Fruit fly (Drosophila melanogaster) whole organism, wandering third instar larva: ENCODE data around the gene CG10660.

Experiments used
- Abd-B ChIP-seq: fragments of >200 bp; optimal IDR thresholded peaks from 2 replicates; lab custom pipeline; 2017; ENCODE audit warnings: missing biosample characterization, missing genetic modification characterization
- CG32264 ChIP-seq: fragments of 200-800 bp; sonication (Bioruptor generic); optimal IDR thresholded peaks from 2 replicates; lab custom pipeline; 2016; ENCODE audit warnings: missing biosample characterization, missing genetic modification characterization
- CG9705 ChIP-seq: fragments of 200-800 bp; sonication (Bioruptor generic); optimal IDR thresholded peaks from 2 replicates; lab custom pipeline; 2018; ENCODE audit warnings: missing biosample characterization, mild to moderate bottlenecking, missing genetic modification characterization
- CrebA ChIP-seq: fragments of 200-800 bp; sonication (Bioruptor generic); optimal IDR thresholded peaks from 2 replicates; lab custom pipeline; 2016; ENCODE audit warnings: missing biosample characterization, mild to moderate bottlenecking, missing genetic modification characterization, borderline replicate concordance
- Dfd ChIP-seq: fragments of >200 bp; optimal IDR thresholded peaks from 2 replicates; lab custom pipeline; 2017; ENCODE audit warnings: missing biosample characterization, missing genetic modification characterization
- Dif ChIP-seq: fragments of 200-275, 200-300 bp; sonication (Bioruptor generic); optimal IDR thresholded peaks from 2 replicates; lab custom pipeline; 2018; ENCODE audit warnings: missing biosample characterization, missing genetic modification characterization; ENCODE audit not compliant: partially characterized antibody
- GATAd ChIP-seq: sonication (Bioruptor generic); optimal IDR thresholded peaks from 2 replicates; lab custom pipeline; 2016; ENCODE audit warnings: missing biosample characterization, missing genetic modification characterization
- HLH106 ChIP-seq: fragments of 200-800 bp; optimal IDR thresholded peaks from 3 replicates; lab custom pipeline; 2019; ENCODE audit warnings: missing biosample characterization, mild to moderate bottlenecking, missing genetic modification characterization, moderate library complexity
- Hnf4 ChIP-seq: fragments of 200-800 bp; sonication (Bioruptor generic); optimal IDR thresholded peaks from 2 replicates; lab custom pipeline; 2016; ENCODE audit warnings: missing biosample characterization, mild to moderate bottlenecking, missing genetic modification characterization
- Hr78 ChIP-seq: fragments of >200 bp; optimal IDR thresholded peaks from 2 replicates; lab custom pipeline; 2017; ENCODE audit warnings: missing biosample characterization, missing genetic modification characterization
- Hr83 ChIP-seq: fragments of 200-300 bp; sonication (Bioruptor generic); optimal IDR thresholded peaks from 2 replicates; lab custom pipeline; 2016; ENCODE audit warnings: missing biosample characterization, mild to moderate bottlenecking, missing genetic modification characterization, moderate library complexity; ENCODE audit not compliant: poor library complexity, severe bottlenecking
- Jra ChIP-seq: sonication (Bioruptor generic); optimal IDR thresholded peaks from 2 replicates; lab custom pipeline; 2016; ENCODE audit warnings: missing biosample characterization, missing genetic modification characterization
- Mio ChIP-seq: sonication (Bioruptor generic); optimal IDR thresholded peaks from 2 replicates; lab custom pipeline; 2016; ENCODE audit warnings: missing biosample characterization, missing genetic modification characterization
- OdsH ChIP-seq: fragments of 200-800 bp; sonication (Bioruptor generic); optimal IDR thresholded peaks from 2 replicates; lab custom pipeline; 2016; ENCODE audit warnings: missing biosample characterization, mild to moderate bottlenecking, missing genetic modification characterization
- Rel ChIP-seq, 2 experiments: fragments of 200-800 bp; sonication (Bioruptor generic) in 1 of 2; optimal IDR thresholded peaks; 2 replicates in 1 of 2; 3 replicates in 1 of 2; lab custom pipeline; 2016 to 2019; ENCODE audit warnings: mild to moderate bottlenecking in 2 of 2, missing biosample characterization in 2 of 2, missing genetic modification characterization in 2 of 2, moderate library complexity in 1 of 2
- Vsx2 ChIP-seq: fragments of 200-300, 225-300 bp; sonication (Bioruptor generic); optimal IDR thresholded peaks from 2 replicates; lab custom pipeline; 2018; ENCODE audit warnings: missing biosample characterization, missing genetic modification characterization; ENCODE audit not compliant: partially characterized antibody
- br ChIP-seq: fragments of 200-800 bp; sonication (Bioruptor generic); optimal IDR thresholded peaks from 2 replicates; lab custom pipeline; 2016; ENCODE audit warnings: missing biosample characterization, missing genetic modification characterization
- brk ChIP-seq: fragments of 200-800 bp; sonication (Bioruptor generic); optimal IDR thresholded peaks from 2 replicates; lab custom pipeline; 2016; ENCODE audit warnings: missing biosample characterization, mild to moderate bottlenecking, missing genetic modification characterization
- dl ChIP-seq, 2 experiments: fragments of 175-275, 200-275 bp in 1 of 2; fragments of 200-275 bp in 1 of 2; sonication (Bioruptor generic); optimal IDR thresholded peaks; lab custom pipeline; 2018; ENCODE audit warnings: mild to moderate bottlenecking in 2 of 2, missing biosample characterization in 2 of 2, missing genetic modification characterization in 2 of 2, moderate library complexity in 2 of 2; ENCODE audit not compliant: partially characterized antibody in 2 of 2, insufficient read depth in 1 of 2
- dmrt93B ChIP-seq: fragments of 200-800 bp; sonication (Bioruptor generic); optimal IDR thresholded peaks from 2 replicates; lab custom pipeline; 2018; ENCODE audit warnings: missing biosample characterization, mild to moderate bottlenecking, missing genetic modification characterization
- dsf ChIP-seq: sonication (Bioruptor generic); optimal IDR thresholded peaks from 2 replicates; lab custom pipeline; 2016; ENCODE audit warnings: missing biosample characterization, missing genetic modification characterization, borderline replicate concordance
- foxo ChIP-seq, 2 experiments: fragments of 200-800 bp; sonication (Bioruptor generic); optimal IDR thresholded peaks; 2 replicates in 1 of 2; 3 replicates in 1 of 2; lab custom pipeline; 2016 to 2017; ENCODE audit warnings: missing biosample characterization in 2 of 2, missing genetic modification characterization in 2 of 2
- fru ChIP-seq: fragments of 200-800 bp; sonication (Bioruptor generic); optimal IDR thresholded peaks from 3 replicates; lab custom pipeline; 2016; ENCODE audit warnings: missing biosample characterization, mild to moderate bottlenecking, missing genetic modification characterization
- h ChIP-seq: fragments of 200-800 bp; sonication (Bioruptor generic); optimal IDR thresholded peaks from 3 replicates; lab custom pipeline; 2016; ENCODE audit warnings: missing biosample characterization, mild to moderate bottlenecking, missing genetic modification characterization
- jim ChIP-seq: fragments of 175-275, 200-325 bp; sonication (Bioruptor generic); optimal IDR thresholded peaks from 2 replicates; lab custom pipeline; 2016; ENCODE audit warnings: missing biosample characterization, mild to moderate bottlenecking, missing genetic modification characterization
- lola ChIP-seq: fragments of >200 bp; optimal IDR thresholded peaks from 2 replicates; lab custom pipeline; 2017; ENCODE audit warnings: missing biosample characterization, missing genetic modification characterization
- pan ChIP-seq: fragments of >200 bp; optimal IDR thresholded peaks from 2 replicates; lab custom pipeline; 2017
- psq ChIP-seq: fragments of 200-800 bp; sonication (Bioruptor generic); optimal IDR thresholded peaks from 3 replicates; lab custom pipeline; 2017; ENCODE audit warnings: missing biosample characterization, mild to moderate bottlenecking, missing genetic modification characterization, moderate library complexity
- rgr ChIP-seq: fragments of 200-800 bp; sonication (Bioruptor generic); optimal IDR thresholded peaks from 3 replicates; lab custom pipeline; 2016; ENCODE audit warnings: missing biosample characterization, mild to moderate bottlenecking, missing genetic modification characterization
- sage ChIP-seq: fragments of 200-800 bp; sonication (Bioruptor generic); optimal IDR thresholded peaks from 2 replicates; lab custom pipeline; 2016; ENCODE audit warnings: missing biosample characterization, mild to moderate bottlenecking, missing genetic modification characterization
- tai ChIP-seq: sonication (Bioruptor generic); optimal IDR thresholded peaks from 2 replicates; lab custom pipeline; 2016; ENCODE audit warnings: missing biosample characterization, missing genetic modification characterization
- woc ChIP-seq: sonication (Bioruptor generic); optimal IDR thresholded peaks from 2 replicates; lab custom pipeline; 2016; ENCODE audit warnings: missing biosample characterization, mild to moderate bottlenecking, missing genetic modification characterization

CG10660 gene

dm6 chr3L:12471471-12471978, 19.0 kb downstream of the CG10660 start, which contains the start of gene CG10616:
CG10616 (plus strand) TSS chr3L:12471728.
- TF ChIP-seq HLH106 (tag; lab: Kevin White, UChicago) = no peak
- TF ChIP-seq dmrt93B (GFP tag; lab: Kevin White, UChicago) = no peak
- TF ChIP-seq CrebA (GFP tag; lab: Kevin White, UChicago) = peak; percentile 18
- peak; percentile 43 for TF ChIP-seq Jra (GFP tag; lab: Kevin White, UChicago)
- no peak for TF ChIP-seq rgr (GFP tag; lab: Kevin White, UChicago)
- no peak for TF ChIP-seq dl (GFP tag; optimal IDR thresholded peaks at IDR 0.05; lab: Kevin White, UChicago; ENCODE audit: insufficient read depth in 1 of 2, partially characterized antibody in 2 of 2)
- no peak for TF ChIP-seq CG9705 (GFP tag; lab: Kevin White, UChicago)
- no peak for TF ChIP-seq dsf (GFP tag; lab: Kevin White, UChicago)
- TF ChIP-seq Rel (GFP tag; optimal IDR thresholded peaks at IDR 0.05; lab: Kevin White, UChicago) = no peak
- peak; percentile 95 for TF ChIP-seq Rel (tag; optimal IDR thresholded peaks at IDR 0.05; lab: Kevin White, UChicago)
- TF ChIP-seq br (GFP tag; lab: Kevin White, UChicago) = no peak
- no peak for TF ChIP-seq Dfd (GFP tag; lab: Kevin White, UChicago)
- TF ChIP-seq sage (GFP tag; lab: Kevin White, UChicago) = no peak
- TF ChIP-seq CG32264 (GFP tag; lab: Kevin White, UChicago) = no peak
- no peak for TF ChIP-seq pan

- TF ChIP-seq Dfd (GFP tag; lab: Kevin White, UChicago) = no peak
Measured at dm6 chr3L:12470509-12470908, 20.0 kb downstream of the CG10660 start.

- TF ChIP-seq CG32264 (GFP tag; lab: Kevin White, UChicago) (no peak), OdsH (no peak), fru (GFP tag; lab: Kevin White, UChicago) (no peak), tai (GFP tag; lab: Kevin White, UChicago) (no peak), h (no peak), brk (GFP tag; lab: Kevin White, UChicago) (no peak), foxo (GFP tag; optimal IDR thresholded peaks at IDR 0.05; lab: Kevin White, UChicago) (no peak), Dif (GFP tag; lab: Kevin White, UChicago) (no peak), Rel (GFP tag; optimal IDR thresholded peaks at IDR 0.05; lab: Kevin White, UChicago) (no peak), Rel (tag; optimal IDR thresholded peaks at IDR 0.05; lab: Kevin White, UChicago) (no peak), CG9705 (GFP tag; lab: Kevin White, UChicago) (no peak), br (GFP tag; lab: Kevin White, UChicago) (no peak)
- TF ChIP-seq, all 38 proteins: peak for 0
Measured at dm6 chr3L:12469684-12470083, 20.8 kb downstream of the CG10660 start, which contains the start of gene CG32102. CG32102 (minus strand) TSS chr3L:12469784.

dm6 chr3L:12468016-12468415, 22.5 kb downstream of the CG10660 start, which contains the start of gene eyg:
eyg (minus strand) TSS chr3L:12468021.
- TF ChIP-seq dl (GFP tag; optimal IDR thresholded peaks at IDR 0.05; lab: Kevin White, UChicago; ENCODE audit: insufficient read depth in 1 of 2, partially characterized antibody in 2 of 2) (peak in 1 of 2 experiments; percentile 57), lola (GFP tag; lab: Kevin White, UChicago) (no peak), woc (GFP tag; lab: Kevin White, UChicago) (no peak), Hr78 (GFP tag; lab: Kevin White, UChicago) (no peak), Mio (GFP tag; lab: Kevin White, UChicago) (no peak), Rel (GFP tag; optimal IDR thresholded peaks at IDR 0.05; lab: Kevin White, UChicago) (no peak), Rel (tag; optimal IDR thresholded peaks at IDR 0.05; lab: Kevin White, UChicago) (peak; percentile 24), dsf (GFP tag; lab: Kevin White, UChicago) (no peak), GATAd (GFP tag; lab: Kevin White, UChicago) (no peak), pan (no peak), HLH106 (tag; lab: Kevin White, UChicago) (no peak), jim (GFP tag; lab: Kevin White, UChicago) (no peak), fru (GFP tag; lab: Kevin White, UChicago) (peak; percentile 1), rgr (GFP tag; lab: Kevin White, UChicago) (no peak), br (GFP tag; lab: Kevin White, UChicago) (peak; percentile 6), OdsH (no peak), Dif (GFP tag; lab: Kevin White, UChicago) (peak; percentile 66), Jra (GFP tag; lab: Kevin White, UChicago) (no peak), Vsx2 (GFP tag; lab: Kevin White, UChicago) (peak; percentile 95), psq (GFP tag; lab: Kevin White, UChicago) (peak; percentile 84), brk (GFP tag; lab: Kevin White, UChicago) (peak; percentile 15), Hnf4 (GFP tag; lab: Kevin White, UChicago) (peak; percentile 23), Hr83 (GFP tag; lab: Kevin White, UChicago) (peak; percentile 57), tai (GFP tag; lab: Kevin White, UChicago) (no peak), Abd-B (GFP tag; lab: Kevin White, UChicago) (no peak), dmrt93B (GFP tag; lab: Kevin White, UChicago) (no peak), h (peak; percentile 46)
